Worm (Caenorhabditis elegans) whole organism, L3 larva: ENCODE measurements around the gene lpr-4.

Experiments
- R02D3.7 ChIP-seq: fragments of 150-350 bp; optimal IDR thresholded peaks from 2 replicates; lab custom pipeline; 2014; ENCODE audit warnings: missing biosample characterization, missing genetic modification characterization
- ZK546.5 ChIP-seq: sonication (generic microtip); optimal IDR thresholded peaks from 2 replicates; lab custom pipeline; 2017; ENCODE audit warnings: missing biosample characterization, missing genetic modification characterization
- aly-2 ChIP-seq: fragments of 150-350 bp; optimal IDR thresholded peaks from 2 replicates; lab custom pipeline; 2014; ENCODE audit warnings: missing biosample characterization, missing genetic modification characterization
- ama-1 ChIP-seq: fragments of 150-350 bp; optimal IDR thresholded peaks from 2 replicates; lab custom pipeline; 2018
- ceh-16 ChIP-seq: sonication (generic microtip); optimal IDR thresholded peaks from 2 replicates; lab custom pipeline; 2017; ENCODE audit warnings: missing biosample characterization, missing genetic modification characterization
- ceh-28 ChIP-seq: fragments of 150-350 bp; optimal IDR thresholded peaks from 2 replicates; lab custom pipeline; 2014; ENCODE audit warnings: missing biosample characterization, missing genetic modification reagents, missing genetic modification characterization
- ceh-82 ChIP-seq: fragments of 150-350 bp; optimal IDR thresholded peaks from 2 replicates; lab custom pipeline; 2014; ENCODE audit warnings: missing biosample characterization, missing genetic modification characterization
- ceh-9 ChIP-seq: sonication (generic microtip); optimal IDR thresholded peaks from 2 replicates; lab custom pipeline; 2018; ENCODE audit warnings: missing biosample characterization, missing genetic modification characterization
- egl-5 ChIP-seq: fragments of 150-350 bp; optimal IDR thresholded peaks from 2 replicates; lab custom pipeline; 2017; ENCODE audit warnings: missing biosample characterization, missing genetic modification reagents, missing genetic modification characterization, inconsistent platforms
- elt-1 ChIP-seq: fragments of 150-350 bp; optimal IDR thresholded peaks from 2 replicates; lab custom pipeline; 2014; ENCODE audit warnings: missing biosample characterization, missing genetic modification characterization
- elt-3 ChIP-seq, 3 experiments: fragments of 150-350 bp in 1 of 3; sonication (generic microtip) in 2 of 3; optimal IDR thresholded peaks; 2 replicates in 2 of 3; 4 replicates in 1 of 3; lab custom pipeline; 2014 to 2017; ENCODE audit warnings: missing biosample characterization in 3 of 3, missing genetic modification characterization in 3 of 3
- eor-1 ChIP-seq, 2 experiments: fragments of 150-350 bp; optimal IDR thresholded peaks; 2 replicates each; lab custom pipeline; 2014 to 2018; ENCODE audit warnings: missing biosample characterization in 2 of 2, missing genetic modification characterization in 2 of 2
- fkh-10 ChIP-seq: sonication (generic microtip); optimal IDR thresholded peaks from 2 replicates; lab custom pipeline; 2017; ENCODE audit warnings: missing biosample characterization, missing genetic modification reagents, missing genetic modification characterization
- fkh-2 ChIP-seq: fragments of 150-350 bp; optimal IDR thresholded peaks from 2 replicates; lab custom pipeline; 2014; ENCODE audit warnings: missing biosample characterization, missing genetic modification reagents, missing genetic modification characterization
- fos-1 ChIP-seq: fragments of 150-350 bp; optimal IDR thresholded peaks from 2 replicates; lab custom pipeline; 2014; ENCODE audit warnings: missing biosample characterization, missing genetic modification characterization
- hmg-11 ChIP-seq: sonication (generic microtip); optimal IDR thresholded peaks from 2 replicates; lab custom pipeline; 2016; ENCODE audit warnings: missing genetic modification characterization, missing compliant biosample characterization
- jun-1 ChIP-seq: fragments of 150-350 bp; optimal IDR thresholded peaks from 2 replicates; lab custom pipeline; 2014; ENCODE audit warnings: missing biosample characterization, missing genetic modification reagents, missing genetic modification characterization
- lin-15B ChIP-seq: fragments of 150-350 bp; optimal IDR thresholded peaks from 2 replicates; lab custom pipeline; 2014; ENCODE audit warnings: missing biosample characterization, missing genetic modification characterization
- lin-39 ChIP-seq: fragments of 150-350 bp; optimal IDR thresholded peaks from 2 replicates; lab custom pipeline; 2018; ENCODE audit warnings: missing biosample characterization, missing genetic modification reagents, missing genetic modification characterization
- lsy-12 ChIP-seq: sonication (generic microtip); optimal IDR thresholded peaks from 2 replicates; lab custom pipeline; 2016; ENCODE audit warnings: mild to moderate bottlenecking, missing genetic modification characterization, missing compliant biosample characterization
- mml-1 ChIP-seq: fragments of 150-350 bp; sonication (generic microtip); optimal IDR thresholded peaks from 3 replicates; lab custom pipeline; 2014; ENCODE audit warnings: missing biosample characterization, missing genetic modification characterization
- nhr-11 ChIP-seq: fragments of 150-350 bp; optimal IDR thresholded peaks from 2 replicates; lab custom pipeline; 2014; ENCODE audit warnings: missing biosample characterization, missing genetic modification characterization
- nhr-12 ChIP-seq: fragments of 150-350 bp; optimal IDR thresholded peaks from 2 replicates; lab custom pipeline; 2014; ENCODE audit warnings: missing biosample characterization, missing genetic modification characterization
- nhr-23 ChIP-seq: fragments of 150-350 bp; optimal IDR thresholded peaks from 2 replicates; lab custom pipeline; 2014; ENCODE audit warnings: missing biosample characterization, missing genetic modification reagents, missing genetic modification characterization
- nhr-237 ChIP-seq: fragments of 150-350 bp; optimal IDR thresholded peaks from 2 replicates; lab custom pipeline; 2014; ENCODE audit warnings: missing biosample characterization, missing genetic modification characterization
- nhr-25 ChIP-seq: sonication (generic microtip); optimal IDR thresholded peaks from 2 replicates; lab custom pipeline; 2017; ENCODE audit warnings: missing biosample characterization, missing genetic modification characterization
- nhr-28 ChIP-seq: fragments of 150-350 bp; optimal IDR thresholded peaks from 2 replicates; lab custom pipeline; 2014; ENCODE audit warnings: missing biosample characterization, missing genetic modification characterization
- nhr-43 ChIP-seq: sonication (generic microtip); optimal IDR thresholded peaks from 2 replicates; lab custom pipeline; 2016; ENCODE audit warnings: mild to moderate bottlenecking, missing genetic modification characterization, missing compliant biosample characterization; ENCODE audit not compliant: poor library complexity, severe bottlenecking
- nhr-67 ChIP-seq: fragments of 150-350 bp; optimal IDR thresholded peaks from 2 replicates; lab custom pipeline; 2014; ENCODE audit warnings: missing biosample characterization, missing genetic modification characterization
- nhr-76 ChIP-seq: fragments of 150-350 bp; sonication (generic microtip); optimal IDR thresholded peaks from 5 replicates; lab custom pipeline; 2014; ENCODE audit warnings: missing biosample characterization, missing genetic modification characterization
- nhr-77 ChIP-seq: fragments of 150-350 bp; optimal IDR thresholded peaks from 2 replicates; lab custom pipeline; 2014; ENCODE audit warnings: missing biosample characterization, missing genetic modification characterization
- pha-4 ChIP-seq: fragments of 150-350 bp; optimal IDR thresholded peaks from 2 replicates; lab custom pipeline; 2014; ENCODE audit warnings: missing biosample characterization, missing genetic modification reagents, missing genetic modification characterization
- sea-2 ChIP-seq: fragments of 150-350 bp; sonication (generic microtip); optimal IDR thresholded peaks from 4 replicates; lab custom pipeline; 2014; ENCODE audit warnings: missing biosample characterization, missing genetic modification reagents, missing genetic modification characterization
- skn-1 ChIP-seq: fragments of 150-350 bp; optimal IDR thresholded peaks from 2 replicates; lab custom pipeline; 2014; ENCODE audit warnings: missing biosample characterization, missing genetic modification characterization
- snpc-4 ChIP-seq: fragments of 150-350 bp; optimal IDR thresholded peaks from 2 replicates; lab custom pipeline; 2014; ENCODE audit warnings: missing biosample characterization, missing genetic modification characterization
- tbx-2 ChIP-seq: sonication (generic microtip); optimal IDR thresholded peaks from 2 replicates; lab custom pipeline; 2016; ENCODE audit warnings: mild to moderate bottlenecking, missing genetic modification characterization, missing compliant biosample characterization
- unc-39 ChIP-seq: sonication (generic microtip); optimal IDR thresholded peaks from 4 replicates; lab custom pipeline; 2017; ENCODE audit warnings: missing biosample characterization, missing genetic modification characterization
- unc-62 ChIP-seq: fragments of 150-350 bp; sonication (generic microtip); optimal IDR thresholded peaks from 4 replicates; lab custom pipeline; 2014; ENCODE audit warnings: missing biosample characterization, missing genetic modification reagents, missing genetic modification characterization
- zag-1 ChIP-seq: fragments of 150-350 bp; optimal IDR thresholded peaks from 2 replicates; lab custom pipeline; 2014; ENCODE audit warnings: missing biosample characterization, missing genetic modification characterization
- ztf-11 ChIP-seq: fragments of 150-350 bp; optimal IDR thresholded peaks from 2 replicates; lab custom pipeline; 2014; ENCODE audit warnings: missing biosample characterization, missing genetic modification characterization

lpr-4 gene

ce11 chrX:11057028-11057427 lies 7.9 kb upstream of the lpr-4 start, which contains the start of gene lpr-3:
Gene lpr-3 (plus strand): TSS chrX:11057401.
- TF ChIP-seq lin-39 (no peak), fos-1 (tag; lab: Kevin White, UChicago) (peak; percentile 12), elt-1 (tag; lab: Kevin White, UChicago) (peak; percentile 33), elt-3 (tag; optimal IDR thresholded peaks at IDR 0.05; lab: Kevin White, UChicago) (peak in 1 of 3 experiments; percentile 58), lin-15B (no peak), tbx-2 (tag; lab: Kevin White, UChicago) (no peak), nhr-28 (no peak), ceh-28 (peak; percentile 51), nhr-76 (tag; lab: Kevin White, UChicago) (no peak), hmg-11 (no peak), ceh-9 (no peak), nhr-43 (tag; lab: Kevin White, UChicago) (peak; percentile 32), unc-62 (GFP tag; lab: Kevin White, UChicago) (peak; percentile 1), fkh-2 (tag; lab: Kevin White, UChicago) (no peak), nhr-77 (tag; lab: Kevin White, UChicago) (no peak), nhr-23 (tag; lab: Kevin White, UChicago) (peak; percentile 99), eor-1 (tag; optimal IDR thresholded peaks at IDR 0.05; lab: Kevin White, UChicago) (no peak), snpc-4 (tag; lab: Kevin White, UChicago) (no peak), nhr-25 (peak; percentile 46), egl-5 (tag; lab: Kevin White, UChicago) (no peak), unc-39 (tag; lab: Kevin White, UChicago) (no peak), zag-1 (tag; lab: Kevin White, UChicago) (no peak)

DNA sequence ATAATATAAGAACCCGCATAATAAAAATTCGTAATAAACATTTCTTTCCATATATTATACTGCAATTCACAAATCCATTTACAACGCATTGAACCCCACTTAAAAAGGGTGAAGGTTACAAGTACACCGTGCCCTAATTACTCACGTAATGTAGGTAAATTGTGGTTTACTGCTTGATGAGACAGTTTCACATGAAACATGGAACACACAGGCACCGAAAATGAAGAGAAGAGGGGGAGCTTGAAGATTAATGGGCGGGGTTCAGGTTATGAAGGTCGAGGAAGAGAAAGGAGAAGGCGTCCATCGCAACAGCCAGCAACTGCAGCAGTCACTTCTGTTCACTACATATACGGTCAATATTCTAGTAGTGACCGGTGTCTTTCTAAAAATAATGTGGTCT lies 5.2 kb upstream of the lpr-4 start, which contains the start of gene lpr-6:
Gene lpr-6, plus strand, starts transcription at position 251 of the 400 bp plus-strand sequence.
- TF ChIP-seq ama-1 (lab: Kevin White, UChicago) (peak; percentile 11), hmg-11 (no peak), jun-1 (tag; lab: Kevin White, UChicago) (no peak), nhr-23 (tag; lab: Kevin White, UChicago) (peak; percentile 87), ceh-28 (no peak), nhr-43 (tag; lab: Kevin White, UChicago) (peak; percentile 86), nhr-25 (peak; percentile 5)

- TF ChIP-seq ama-1 (lab: Kevin White, UChicago) (peak; percentile 65), nhr-23 (tag; lab: Kevin White, UChicago) (peak; percentile 96), elt-3 (tag; optimal IDR thresholded peaks at IDR 0.05; lab: Kevin White, UChicago) (peak in 1 of 3 experiments; percentile 26), ceh-16 (tag; lab: Kevin White, UChicago) (no peak), nhr-43 (tag; lab: Kevin White, UChicago) (peak; percentile 14), nhr-67 (tag; lab: Kevin White, UChicago) (no peak)
Measured at ce11 chrX:11060940-11061339, 4.0 kb upstream of the lpr-4 start.

DNA sequence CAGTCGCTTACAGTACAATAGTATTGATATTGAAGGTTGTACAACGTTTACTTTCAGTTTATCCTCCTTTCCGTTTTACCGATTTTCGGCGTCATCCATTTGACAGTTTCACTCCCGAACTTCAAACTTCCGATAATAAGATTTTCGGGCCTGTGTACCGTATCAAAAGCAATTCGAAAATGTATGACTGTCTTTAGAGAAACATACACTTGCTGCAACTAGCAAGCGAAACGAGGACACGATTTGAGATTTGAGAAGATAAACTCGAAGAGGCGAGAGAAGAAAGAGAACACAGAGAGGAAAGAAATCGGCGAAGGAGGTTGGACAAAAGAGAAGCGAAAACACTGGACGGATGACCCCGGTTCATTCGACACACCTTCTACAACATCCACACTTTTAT lies 3.0 kb upstream of the lpr-4 start, which contains the start of gene lpr-5:
Gene lpr-5, plus strand, starts transcription at position 220 of the 400 bp plus-strand sequence.
- TF ChIP-seq nhr-237 (tag; lab: Kevin White, UChicago) (no peak), R02D3.7 (no peak), nhr-25 (peak; percentile 57), nhr-43 (tag; lab: Kevin White, UChicago) (peak; percentile 8), nhr-23 (tag; lab: Kevin White, UChicago) (peak; percentile 82), elt-1 (tag; lab: Kevin White, UChicago) (peak; percentile 5)

ce11 chrX:11067256-11067655 lies 2.3 kb downstream of the lpr-4 start:
- no peak for TF ChIP-seq pha-4 (tag; lab: Kevin White, UChicago)
- no peak for TF ChIP-seq ama-1 (lab: Kevin White, UChicago)
- TF ChIP-seq nhr-23 (tag; lab: Kevin White, UChicago) = peak; percentile 93
- peak; percentile 27 for TF ChIP-seq nhr-43 (tag; lab: Kevin White, UChicago)

ce11 chrX:11068334-11068733 lies 3.4 kb downstream of the lpr-4 start, which contains the start of gene apt-9:
Gene apt-9 (plus strand): TSS chrX:11068527.
- TF ChIP-seq unc-62 (GFP tag; lab: Kevin White, UChicago) (no peak), fkh-10 (GFP tag; lab: Kevin White, UChicago) (peak; percentile 57), snpc-4 (tag; lab: Kevin White, UChicago) (peak; percentile 9), mml-1 (tag; lab: Kevin White, UChicago) (no peak), eor-1 (tag; optimal IDR thresholded peaks at IDR 0.05; lab: Kevin White, UChicago) (no peak), lsy-12 (tag; lab: Kevin White, UChicago) (no peak), nhr-43 (tag; lab: Kevin White, UChicago) (no peak), nhr-12 (tag; lab: Kevin White, UChicago) (no peak), ama-1 (lab: Kevin White, UChicago) (no peak), ZK546.5 (no peak), nhr-237 (tag; lab: Kevin White, UChicago) (no peak), aly-2 (tag; lab: Kevin White, UChicago) (no peak), nhr-77 (tag; lab: Kevin White, UChicago) (no peak), ztf-11 (tag; lab: Kevin White, UChicago) (no peak), nhr-11 (tag; lab: Kevin White, UChicago) (no peak), fos-1 (tag; lab: Kevin White, UChicago) (no peak), pha-4 (tag; lab: Kevin White, UChicago) (no peak), elt-1 (tag; lab: Kevin White, UChicago) (no peak), sea-2 (GFP tag; lab: Kevin White, UChicago) (no peak), lin-39 (peak; percentile 74), ceh-82 (tag; lab: Kevin White, UChicago) (no peak), skn-1 (no peak), tbx-2 (tag; lab: Kevin White, UChicago) (no peak)
